Worm (Caenorhabditis elegans) whole organism, L2 larva: ENCODE data around the gene VF13D12L.3.
A peak's percentile ranks its signal among the peaks of the same experiment; 100 is the strongest.

Experiments
- C34F6.9 ChIP-seq: fragments of 150-350 bp; optimal IDR thresholded peaks from 2 replicates; lab custom pipeline; 2014; ENCODE audit warnings: missing biosample characterization, missing genetic modification characterization
- F13H6.1 ChIP-seq: sonication (generic microtip); optimal IDR thresholded peaks from 2 replicates; lab custom pipeline; 2016; ENCODE audit warnings: missing genetic modification characterization, missing compliant biosample characterization
- R02D3.7 ChIP-seq: fragments of 150-350 bp; optimal IDR thresholded peaks from 2 replicates; lab custom pipeline; 2014; ENCODE audit warnings: missing biosample characterization, missing genetic modification characterization
- Y55F3AM.14 ChIP-seq: fragments of 200-800 bp; sonication (Bioruptor generic); optimal IDR thresholded peaks from 2 replicates; lab custom pipeline; 2018; ENCODE audit warnings: mild to moderate bottlenecking, missing genetic modification characterization, missing compliant biosample characterization
- ZK546.5 ChIP-seq: sonication (generic microtip); optimal IDR thresholded peaks from 2 replicates; lab custom pipeline; 2017; ENCODE audit warnings: missing biosample characterization, missing genetic modification characterization
- alr-1 ChIP-seq: fragments of 150-350 bp; optimal IDR thresholded peaks from 2 replicates; lab custom pipeline; 2014; ENCODE audit warnings: missing biosample characterization, missing genetic modification characterization
- aly-2 ChIP-seq: fragments of 150-350 bp; optimal IDR thresholded peaks from 2 replicates; lab custom pipeline; 2014; ENCODE audit warnings: missing biosample characterization, missing genetic modification characterization
- ama-1 ChIP-seq: fragments of 150-350 bp; optimal IDR thresholded peaks from 2 replicates; lab custom pipeline; 2018; ENCODE audit warnings: inconsistent platforms
- blmp-1 ChIP-seq: sonication (generic microtip); optimal IDR thresholded peaks from 2 replicates; lab custom pipeline; 2017; ENCODE audit warnings: missing genetic modification characterization, mild to moderate bottlenecking, missing compliant biosample characterization, antibody characterized with exemption, moderate library complexity; ENCODE audit not compliant: insufficient read depth
- ceh-16 ChIP-seq: fragments of 150-350 bp; optimal IDR thresholded peaks from 2 replicates; lab custom pipeline; 2014; ENCODE audit warnings: missing biosample characterization, missing genetic modification characterization
- ceh-82 ChIP-seq: fragments of 150-350 bp; optimal IDR thresholded peaks from 2 replicates; lab custom pipeline; 2014; ENCODE audit warnings: missing biosample characterization, missing genetic modification characterization
- crh-2 ChIP-seq: sonication (generic microtip); optimal IDR thresholded peaks from 2 replicates; lab custom pipeline; 2017; ENCODE audit warnings: missing biosample characterization, missing genetic modification characterization
- dmd-4 ChIP-seq: sonication (generic microtip); optimal IDR thresholded peaks from 2 replicates; lab custom pipeline; 2017; ENCODE audit warnings: missing biosample characterization, missing genetic modification characterization
- egl-27 ChIP-seq: sonication (generic microtip); optimal IDR thresholded peaks from 3 replicates; lab custom pipeline; 2017; ENCODE audit warnings: missing biosample characterization, missing genetic modification reagents, missing genetic modification characterization
- elt-1 ChIP-seq: fragments of 150-350 bp; optimal IDR thresholded peaks from 2 replicates; lab custom pipeline; 2014; ENCODE audit warnings: missing biosample characterization, missing genetic modification characterization
- elt-3 ChIP-seq: sonication (generic microtip); optimal IDR thresholded peaks from 2 replicates; lab custom pipeline; 2017; ENCODE audit warnings: missing biosample characterization, missing genetic modification characterization
- fos-1 ChIP-seq: fragments of 150-350 bp; optimal IDR thresholded peaks from 2 replicates; lab custom pipeline; 2014; ENCODE audit warnings: missing biosample characterization, missing genetic modification characterization
- gmeb-1 ChIP-seq: fragments of 150-350 bp; optimal IDR thresholded peaks from 2 replicates; lab custom pipeline; 2014; ENCODE audit warnings: missing biosample characterization, missing genetic modification characterization
- lin-11 ChIP-seq: fragments of 150-350 bp; sonication (generic microtip); optimal IDR thresholded peaks from 2 replicates; lab custom pipeline; 2014; ENCODE audit warnings: missing biosample characterization, missing genetic modification characterization, inconsistent platforms, mixed read lengths
- lin-13 ChIP-seq: fragments of 150-350 bp; optimal IDR thresholded peaks from 2 replicates; lab custom pipeline; 2014; ENCODE audit warnings: missing biosample characterization, missing genetic modification reagents, missing genetic modification characterization
- lin-39 ChIP-seq: fragments of 150-350 bp; optimal IDR thresholded peaks from 2 replicates; lab custom pipeline; 2014; ENCODE audit warnings: missing biosample characterization, missing genetic modification reagents, missing genetic modification characterization
- lsy-2 ChIP-seq, 2 experiments: fragments of 150-350 bp in 1 of 2; sonication (generic microtip) in 1 of 2; optimal IDR thresholded peaks; 2 replicates each; lab custom pipeline; 2014 to 2017; ENCODE audit warnings: missing biosample characterization in 2 of 2, missing genetic modification characterization in 2 of 2
- mab-5 ChIP-seq: fragments of 150-350 bp; optimal IDR thresholded peaks from 2 replicates; lab custom pipeline; 2014; ENCODE audit warnings: missing biosample characterization, missing genetic modification characterization
- mbf-1 ChIP-seq: sonication (generic microtip); optimal IDR thresholded peaks from 2 replicates; lab custom pipeline; 2017; ENCODE audit warnings: missing biosample characterization, missing genetic modification characterization
- mdl-1 ChIP-seq, 2 experiments: fragments of 150-350 bp in 1 of 2; sonication (generic microtip) in 1 of 2; optimal IDR thresholded peaks; 2 replicates each; lab custom pipeline; 2017; ENCODE audit warnings: missing biosample characterization in 2 of 2, missing genetic modification characterization in 2 of 2
- nhr-10 ChIP-seq: sonication (generic microtip); optimal IDR thresholded peaks from 2 replicates; lab custom pipeline; 2017; ENCODE audit warnings: missing biosample characterization, missing genetic modification characterization
- nhr-11 ChIP-seq: fragments of 150-350 bp; optimal IDR thresholded peaks from 2 replicates; lab custom pipeline; 2014; ENCODE audit warnings: missing biosample characterization, missing genetic modification characterization
- nhr-12 ChIP-seq: fragments of 150-350 bp; optimal IDR thresholded peaks from 2 replicates; lab custom pipeline; 2014; ENCODE audit warnings: missing biosample characterization, missing genetic modification characterization
- nhr-129 ChIP-seq: fragments of 150-350 bp; optimal IDR thresholded peaks from 2 replicates; lab custom pipeline; 2014; ENCODE audit warnings: missing biosample characterization, missing genetic modification characterization
- nhr-21 ChIP-seq: fragments of 150-350 bp; optimal IDR thresholded peaks from 2 replicates; lab custom pipeline; 2014; ENCODE audit warnings: missing biosample characterization, missing genetic modification characterization
- nhr-23 ChIP-seq: fragments of 150-350 bp; optimal IDR thresholded peaks from 2 replicates; lab custom pipeline; 2014; ENCODE audit warnings: missing biosample characterization, missing genetic modification reagents, missing genetic modification characterization
- nhr-237 ChIP-seq: fragments of 150-350 bp; optimal IDR thresholded peaks from 2 replicates; lab custom pipeline; 2014; ENCODE audit warnings: missing biosample characterization, missing genetic modification characterization
- nhr-25 ChIP-seq: fragments of 150-350 bp; sonication (generic microtip); optimal IDR thresholded peaks from 3 replicates; lab custom pipeline; 2014; ENCODE audit warnings: missing biosample characterization, missing genetic modification characterization
- nhr-6 ChIP-seq: fragments of 150-350 bp; optimal IDR thresholded peaks from 2 replicates; lab custom pipeline; 2014; ENCODE audit warnings: missing biosample characterization, missing genetic modification characterization
- nhr-77 ChIP-seq: fragments of 150-350 bp; optimal IDR thresholded peaks from 2 replicates; lab custom pipeline; 2014; ENCODE audit warnings: missing biosample characterization, missing genetic modification characterization
- peb-1 ChIP-seq: fragments of 150-350 bp; optimal IDR thresholded peaks from 2 replicates; lab custom pipeline; 2014; ENCODE audit warnings: missing biosample characterization, missing genetic modification characterization
- sem-4 ChIP-seq: fragments of 150-350 bp; optimal IDR thresholded peaks from 2 replicates; lab custom pipeline; 2014; ENCODE audit warnings: missing biosample characterization, missing genetic modification reagents, missing genetic modification characterization
- skn-1 ChIP-seq: sonication (generic microtip); optimal IDR thresholded peaks from 2 replicates; lab custom pipeline; 2017; ENCODE audit warnings: missing biosample characterization, missing genetic modification characterization
- sma-3 ChIP-seq: sonication (generic microtip); optimal IDR thresholded peaks from 2 replicates; lab custom pipeline; 2016; ENCODE audit warnings: missing genetic modification reagents, missing genetic modification characterization, missing compliant biosample characterization
- sma-9 ChIP-seq, 2 experiments: fragments of 150-350 bp in 1 of 2; sonication (generic microtip) in 1 of 2; optimal IDR thresholded peaks; 2 replicates each; lab custom pipeline; 2014 to 2016; ENCODE audit warnings: missing genetic modification characterization in 2 of 2, mild to moderate bottlenecking in 1 of 2, missing biosample characterization in 1 of 2, missing compliant biosample characterization in 1 of 2, missing genetic modification reagents in 1 of 2, moderate library complexity in 1 of 2
- snpc-4 ChIP-seq: fragments of 150-350 bp; optimal IDR thresholded peaks from 2 replicates; lab custom pipeline; 2014; ENCODE audit warnings: missing biosample characterization, missing genetic modification characterization
- unc-39 ChIP-seq: fragments of 150-350 bp; optimal IDR thresholded peaks from 2 replicates; lab custom pipeline; 2014; ENCODE audit warnings: missing biosample characterization, missing genetic modification characterization
- unc-55 ChIP-seq: fragments of 150-350 bp; sonication (generic microtip); optimal IDR thresholded peaks from 3 replicates; lab custom pipeline; 2014; ENCODE audit warnings: missing biosample characterization, missing genetic modification reagents, missing genetic modification characterization
- unc-62 ChIP-seq: fragments of 150-350 bp; optimal IDR thresholded peaks from 2 replicates; lab custom pipeline; 2014; ENCODE audit warnings: missing biosample characterization, missing genetic modification reagents, missing genetic modification characterization
- zag-1 ChIP-seq: fragments of 150-350 bp; optimal IDR thresholded peaks from 2 replicates; lab custom pipeline; 2014; ENCODE audit warnings: missing biosample characterization, missing genetic modification characterization
- ztf-1 ChIP-seq: fragments of 200-800 bp; sonication (Bioruptor generic); conservative IDR thresholded peaks from 2 replicates; pipeline ENCODE4 v1.3.6; 2022; ENCODE audit warnings: missing genetic modification characterization, missing compliant biosample characterization
- ztf-11 ChIP-seq: sonication (generic microtip); optimal IDR thresholded peaks from 2 replicates; lab custom pipeline; 2017; ENCODE audit warnings: missing biosample characterization, missing genetic modification characterization
- ztf-4 ChIP-seq: fragments of 150-350 bp; optimal IDR thresholded peaks from 2 replicates; lab custom pipeline; 2014; ENCODE audit warnings: missing biosample characterization, missing genetic modification characterization

The VF13D12L.3 gene

ce11 chrII:11749490-11750172 lies 43.8 kb downstream of the VF13D12L.3 start:
- TF ChIP-seq ama-1 (lab: Kevin White, UChicago) (no peak), F13H6.1 (tag; lab: Kevin White, UChicago) (peak; percentile 96), peb-1 (no peak), elt-3 (no peak), lin-11 (tag; lab: Kevin White, UChicago) (no peak), snpc-4 (tag; lab: Kevin White, UChicago) (no peak), gmeb-1 (tag; lab: Kevin White, UChicago) (peak; percentile 45), elt-1 (tag; lab: Kevin White, UChicago) (no peak), nhr-129 (tag; lab: Kevin White, UChicago) (peak; percentile 85), crh-2 (tag; lab: Kevin White, UChicago) (peak; percentile 80), sma-9 (GFP tag; optimal IDR thresholded peaks at IDR 0.05; lab: Kevin White, UChicago) (peak; percentile 65), sma-9 (tag; optimal IDR thresholded peaks at IDR 0.05; lab: Kevin White, UChicago) (no peak), ztf-1 (GFP tag; lab: Robert Waterston, UW) (no peak), blmp-1 (tag; lab: Kevin White, UChicago) (no peak), R02D3.7 (tag; lab: Kevin White, UChicago) (no peak), unc-55 (GFP tag; lab: Kevin White, UChicago) (peak; percentile 80), mbf-1 (tag; lab: Kevin White, UChicago) (no peak), egl-27 (tag; lab: Kevin White, UChicago) (peak; percentile 51), sma-3 (GFP tag; lab: Kevin White, UChicago) (peak; percentile 65), nhr-25 (tag; lab: Kevin White, UChicago) (peak; percentile 65), lin-13 (GFP tag; lab: Kevin White, UChicago) (peak; percentile 37), lin-39 (tag; lab: Kevin White, UChicago) (peak; percentile 73), ztf-4 (peak; percentile 57), unc-62 (GFP tag; lab: Kevin White, UChicago) (no peak), ZK546.5 (tag; lab: Kevin White, UChicago) (peak; percentile 7), ceh-82 (tag; lab: Kevin White, UChicago) (peak; percentile 81), nhr-10 (tag; lab: Kevin White, UChicago) (no peak), zag-1 (peak; percentile 81), mab-5 (peak; percentile 71), Y55F3AM.14 (peak; percentile 44), unc-39 (tag; lab: Kevin White, UChicago) (no peak), nhr-237 (tag; lab: Kevin White, UChicago) (no peak), lsy-2 (tag; optimal IDR thresholded peaks at IDR 0.05; lab: Kevin White, UChicago) (peak; percentile 40 to 75), nhr-11 (tag; lab: Kevin White, UChicago) (no peak), aly-2 (tag; lab: Kevin White, UChicago) (no peak), dmd-4 (no peak), sem-4 (tag; lab: Kevin White, UChicago) (peak; percentile 4), nhr-23 (tag; lab: Kevin White, UChicago) (no peak), alr-1 (tag; lab: Kevin White, UChicago) (no peak), nhr-77 (tag; lab: Kevin White, UChicago) (peak; percentile 19), nhr-12 (no peak), skn-1 (tag; lab: Kevin White, UChicago) (no peak), fos-1 (tag; lab: Kevin White, UChicago) (peak; percentile 48), C34F6.9 (tag; lab: Kevin White, UChicago) (peak; percentile 68), nhr-6 (peak; percentile 64), ztf-11 (tag; lab: Kevin White, UChicago) (peak; percentile 6), nhr-21 (no peak), mdl-1 (tag; optimal IDR thresholded peaks at IDR 0.05; lab: Kevin White, UChicago) (peak; percentile 68 to 69), ceh-16 (tag; lab: Kevin White, UChicago) (peak; percentile 53)
